Fruit fly (Drosophila melanogaster) whole organism, prepupa: ENCODE results near the gene CG31897.

Experiments
- CG11762 ChIP-seq: fragments of 200-800 bp; sonication (Bioruptor generic); optimal IDR thresholded peaks from 3 replicates; lab custom pipeline; 2016; ENCODE audit warnings: missing biosample characterization, missing genetic modification characterization; ENCODE audit not compliant: insufficient read depth
- CG15336 ChIP-seq: fragments of 200-800 bp; sonication (Bioruptor generic); IDR thresholded peaks from 2 replicates; pipeline ENCODE4 v1.3.6; 2022; ENCODE audit warnings: missing biosample characterization, missing genetic modification characterization
- CG32006 ChIP-seq: fragments of 200-800 bp; sonication (Bioruptor generic); optimal IDR thresholded peaks from 3 replicates; lab custom pipeline; 2017; ENCODE audit warnings: missing biosample characterization, mild to moderate bottlenecking, missing genetic modification characterization
- CG6163 ChIP-seq: fragments of 200-800 bp; sonication (Bioruptor generic); IDR thresholded peaks from 3 replicates; pipeline ENCODE4 v1.3.6; 2022; ENCODE audit warnings: missing biosample characterization, missing genetic modification characterization
- CG6854 ChIP-seq: fragments of 200-800 bp; sonication (Bioruptor generic); optimal IDR thresholded peaks from 2 replicates; lab custom pipeline; 2017; ENCODE audit warnings: missing biosample characterization, mild to moderate bottlenecking, missing genetic modification characterization
- Eip78C ChIP-seq: fragments of 200-800 bp; sonication (Bioruptor generic); peaks from one replicate; lab custom pipeline; 2016; ENCODE audit warnings: missing biosample characterization, missing genetic modification characterization
- Hr4 ChIP-seq: fragments of 200-800 bp; sonication (Bioruptor generic); optimal IDR thresholded peaks from 3 replicates; lab custom pipeline; 2016; ENCODE audit warnings: missing biosample characterization, missing genetic modification characterization
- Sox15 ChIP-seq: fragments of 200-800 bp; sonication (Bioruptor generic); optimal IDR thresholded peaks from 3 replicates; lab custom pipeline; 2016; ENCODE audit warnings: missing biosample characterization, missing genetic modification characterization
- esn ChIP-seq: fragments of 200-800 bp; sonication (Bioruptor generic); optimal IDR thresholded peaks from 2 replicates; lab custom pipeline; 2016; ENCODE audit warnings: missing biosample characterization, mild to moderate bottlenecking, missing genetic modification characterization, moderate library complexity
- fd59A ChIP-seq: fragments of 200-800 bp; sonication (Bioruptor generic); optimal IDR thresholded peaks from 2 replicates; lab custom pipeline; 2017; ENCODE audit warnings: missing biosample characterization, mild to moderate bottlenecking, missing genetic modification characterization, missing genetic modification reagents

- TF ChIP-seq Hr4 (GFP tag; lab: Kevin White, UChicago) (no peak), CG11762 (GFP tag; lab: Kevin White, UChicago) (no peak), fd59A (GFP tag; lab: Kevin White, UChicago) (no peak), Eip78C (no peak), CG6854 (no peak), CG32006 (no peak), CG6163 (GFP tag; lab: Robert Waterston, UW) (no peak), Sox15 (no peak), esn (GFP tag; lab: Kevin White, UChicago) (no peak), CG15336 (GFP tag; lab: Robert Waterston, UW) (no peak)
Observed at dm6 chr2L:8477971-8478370, 35.7 kb downstream of the CG31897 start.
